Worm (Caenorhabditis elegans): Measurements from ENCODE around the gene npr-31.

npr-31 gene

ce11 chrII:7174843-7175242 is 30.4 kb downstream of the npr-31 start, which contains the start of gene glc-4:
Gene glc-4 (minus strand): TSS chrII:7174943.
- TF ChIP-seq pqm-1 (tag; optimal IDR thresholded peaks at IDR 0.05) (no peak), unc-42 (tag; optimal IDR thresholded peaks at IDR 0.05) (no peak), hlh-15 (tag; optimal IDR thresholded peaks at IDR 0.05) (no peak), ceh-2 (tag; optimal IDR thresholded peaks at IDR 0.05) (no peak), unc-3 (GFP tag; conservative IDR thresholded peaks at IDR 0.05) (no peak), unc-3 (tag; optimal IDR thresholded peaks at IDR 0.05) (no peak), Y22D7AL.16 (tag; optimal IDR thresholded peaks at IDR 0.05) (no peak), fkh-10 (GFP tag; optimal IDR thresholded peaks at IDR 0.05) (no peak), madf-2 (tag; optimal IDR thresholded peaks at IDR 0.05) (no peak), ceh-19 (GFP tag; optimal IDR thresholded peaks at IDR 0.05) (no peak)

DNA sequence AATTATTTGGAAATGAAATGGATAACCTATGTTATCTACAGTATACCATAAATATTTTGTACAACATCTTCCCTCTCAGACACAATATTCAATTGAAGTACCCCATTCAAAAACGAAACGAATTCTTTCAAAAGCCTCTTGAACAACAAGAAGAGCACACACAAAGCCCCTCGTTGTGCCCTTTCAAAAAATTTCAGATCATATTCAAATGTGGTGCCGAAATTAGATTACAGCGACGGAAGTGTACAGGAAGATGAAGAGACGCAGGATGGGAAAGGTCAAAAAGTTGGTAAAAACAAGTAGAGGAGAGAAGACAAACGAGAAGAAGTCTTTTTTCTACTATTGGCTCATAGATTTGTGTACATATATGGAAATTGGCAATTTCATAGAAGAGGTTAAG is 31.7 kb downstream of the npr-31 start:
- TF ChIP-seq ceh-9 (tag; optimal IDR thresholded peaks at IDR 0.05), result no peak
- TF ChIP-seq tbx-2 (tag; optimal IDR thresholded peaks at IDR 0.05), result no peak
- peak; percentile 80 for TF ChIP-seq unc-42 (tag; optimal IDR thresholded peaks at IDR 0.05)
- TF ChIP-seq rnt-1 (tag; optimal IDR thresholded peaks at IDR 0.05), result no peak
- TF ChIP-seq C08G9.2 (tag; optimal IDR thresholded peaks at IDR 0.05), result no peak
- no peak for TF ChIP-seq eyg-1 (tag; optimal IDR thresholded peaks at IDR 0.05)
- no peak for TF ChIP-seq pha-2 (tag; optimal IDR thresholded peaks at IDR 0.05)

DNA sequence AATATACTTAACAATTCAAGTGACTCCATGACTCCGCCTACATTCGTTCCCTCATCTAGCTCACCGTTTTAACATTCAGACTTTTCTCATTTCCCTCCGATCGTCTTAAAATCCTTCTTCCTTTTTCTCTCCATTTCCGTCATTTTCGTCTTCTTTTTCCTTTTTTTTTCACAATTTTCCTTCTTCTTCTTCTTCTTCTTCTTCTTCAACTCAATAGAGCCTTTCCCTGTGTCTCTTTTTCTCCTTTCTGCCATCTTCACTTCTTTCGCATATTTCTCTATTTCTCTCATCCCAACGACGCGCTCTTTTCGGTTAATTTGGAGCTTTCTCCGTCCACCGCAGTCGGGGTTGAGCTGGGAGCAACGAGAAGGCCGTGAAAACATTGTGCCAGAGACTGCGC is 38.2 kb downstream of the npr-31 start:
- TF ChIP-seq ceh-18 (tag; optimal IDR thresholded peaks at IDR 0.05) (peak; percentile 40), C08G9.2 (tag; optimal IDR thresholded peaks at IDR 0.05) (peak; percentile 5), tbx-2 (tag; optimal IDR thresholded peaks at IDR 0.05) (peak; percentile 0), fax-1 (tag; optimal IDR thresholded peaks at IDR 0.05) (no peak), unc-42 (tag; optimal IDR thresholded peaks at IDR 0.05) (peak; percentile 79), ceh-19 (GFP tag; optimal IDR thresholded peaks at IDR 0.05) (peak; percentile 17), ceh-31 (tag; optimal IDR thresholded peaks at IDR 0.05) (peak; percentile 38), pros-1 (tag; optimal IDR thresholded peaks at IDR 0.05) (no peak), ahr-1 (tag; optimal IDR thresholded peaks at IDR 0.05) (no peak), hlh-13 (GFP tag; optimal IDR thresholded peaks at IDR 0.05) (no peak), K09A11.1 (tag; optimal IDR thresholded peaks at IDR 0.05; ENCODE audit: insufficient read depth) (no peak), che-1 (tag; optimal IDR thresholded peaks at IDR 0.05) (no peak), mec-3 (tag; optimal IDR thresholded peaks at IDR 0.05; ENCODE audit: borderline replicate concordance) (no peak), dve-1 (tag; optimal IDR thresholded peaks at IDR 0.05) (no peak), zip-5 (tag; optimal IDR thresholded peaks at IDR 0.05) (no peak), Y22D7AL.16 (tag; optimal IDR thresholded peaks at IDR 0.05) (no peak), nhr-11 (tag; optimal IDR thresholded peaks at IDR 0.05) (no peak), sdc-2 (tag; optimal IDR thresholded peaks at IDR 0.05) (no peak), nfya-1 (tag; optimal IDR thresholded peaks at IDR 0.05) (peak; percentile 27), nhr-232 (tag; optimal IDR thresholded peaks at IDR 0.05) (no peak)

DNA sequence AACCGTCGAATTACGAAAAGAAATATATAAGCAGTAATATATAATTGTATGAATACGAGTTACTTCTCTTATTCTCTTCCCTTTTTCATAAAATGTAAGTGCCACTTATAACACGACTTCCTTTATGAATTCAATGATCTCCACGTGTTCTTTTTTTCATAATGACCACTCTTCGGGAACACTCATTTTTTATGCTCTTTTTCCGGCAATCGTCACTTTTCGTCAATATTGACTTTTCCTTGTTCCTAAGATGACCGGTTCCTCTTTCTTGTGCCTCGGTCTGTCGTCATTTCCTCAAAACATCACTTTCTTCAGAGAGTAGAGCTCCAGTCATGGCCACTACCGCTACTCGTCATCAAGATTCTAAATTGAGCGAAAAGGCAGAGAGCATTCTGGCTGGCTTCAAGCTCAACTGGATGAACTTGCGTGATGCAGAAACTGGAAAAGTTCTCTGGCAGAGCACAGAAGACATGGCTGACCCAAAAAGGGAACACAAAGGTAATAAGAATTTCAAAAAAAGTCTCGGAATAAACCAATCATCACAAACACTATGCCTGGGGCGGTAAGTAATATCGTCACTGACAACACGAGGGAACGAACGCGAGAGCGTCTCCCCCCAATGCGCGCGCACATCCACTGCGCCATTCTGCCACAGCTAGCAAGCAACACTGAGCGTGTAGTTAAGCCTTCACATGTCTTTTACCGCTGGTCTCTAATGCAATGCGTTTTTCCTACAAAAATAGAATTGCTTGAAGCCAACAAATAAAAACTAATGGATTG is 39.3 kb downstream of the npr-31 start, which contains the start of gene pdl-1:
pdl-1 (plus strand) TSS at position 309 of the 780 bp plus-strand sequence.
- peak; percentile 61 for TF ChIP-seq lim-6 (tag; optimal IDR thresholded peaks at IDR 0.05)
- TF ChIP-seq nhr-232 (tag; optimal IDR thresholded peaks at IDR 0.05), result peak; percentile 92
- no peak for TF ChIP-seq pha-4 (tag; optimal IDR thresholded peaks at IDR 0.05)
- peak; percentile 72 for TF ChIP-seq tbx-7 (tag; optimal IDR thresholded peaks at IDR 0.05)
- peak; percentile 88 for TF ChIP-seq fax-1 (tag; optimal IDR thresholded peaks at IDR 0.05)
- peak; percentile 84 for TF ChIP-seq elt-4 (tag; optimal IDR thresholded peaks at IDR 0.05)
- TF ChIP-seq nhr-11 (tag; optimal IDR thresholded peaks at IDR 0.05), result no peak
- TF ChIP-seq hlh-15 (tag; optimal IDR thresholded peaks at IDR 0.05), result peak; percentile 89
- no peak for TF ChIP-seq fkh-10 (GFP tag; optimal IDR thresholded peaks at IDR 0.05)
- TF ChIP-seq madf-2 (tag; optimal IDR thresholded peaks at IDR 0.05), result peak; percentile 92
- TF ChIP-seq rnt-1 (tag; optimal IDR thresholded peaks at IDR 0.05), result peak; percentile 89
- peak; percentile 85 for TF ChIP-seq ceh-9 (tag; optimal IDR thresholded peaks at IDR 0.05)
- TF ChIP-seq ceh-30 (tag; optimal IDR thresholded peaks at IDR 0.05), result peak; percentile 31
- TF ChIP-seq ceh-48 (tag; optimal IDR thresholded peaks at IDR 0.05), result peak; percentile 85
- peak; percentile 88 for TF ChIP-seq C08G9.2 (tag; optimal IDR thresholded peaks at IDR 0.05)
- TF ChIP-seq ceh-14 (tag; optimal IDR thresholded peaks at IDR 0.05), result peak; percentile 89
- no peak for TF ChIP-seq pax-1 (tag; optimal IDR thresholded peaks at IDR 0.05)
- TF ChIP-seq sdc-2 (tag; optimal IDR thresholded peaks at IDR 0.05), result peak; percentile 87
- peak; percentile 93 for TF ChIP-seq ceh-45 (GFP tag; IDR thresholded peaks at IDR 0.05)
- TF ChIP-seq pat-9 (tag; optimal IDR thresholded peaks at IDR 0.05), result peak; percentile 93
- no peak for TF ChIP-seq ets-4 (tag; optimal IDR thresholded peaks at IDR 0.05)
- peak; percentile 68 for TF ChIP-seq hlh-30 (tag; optimal IDR thresholded peaks at IDR 0.05; ENCODE audit: insufficient read depth)
- TF ChIP-seq unc-55 (GFP tag; optimal IDR thresholded peaks at IDR 0.05), result no peak
- TF ChIP-seq hlh-8 (tag; optimal IDR thresholded peaks at IDR 0.05), result peak; percentile 86
- TF ChIP-seq ceh-18 (tag; optimal IDR thresholded peaks at IDR 0.05), result peak; percentile 86
- TF ChIP-seq ceh-19 (GFP tag; optimal IDR thresholded peaks at IDR 0.05), result peak; percentile 96

Measured in whole organism, late embryonic.